Fruit fly (Drosophila melanogaster): ENCODE data around the gene Dif.

The Dif gene

dm6 chr2L:17427187-17427586 is 5.8 kb downstream of the Dif start (continued):
- TF ChIP-seq topi (GFP tag; optimal IDR thresholded peaks at IDR 0.05), result no peak
- no peak for TF ChIP-seq Eip93F (GFP tag; optimal IDR thresholded peaks at IDR 0.05)
- TF ChIP-seq eg (GFP tag; IDR thresholded peaks at IDR 0.05), result peak; percentile 24; the same call in 1 of the 3 replicates
- peak; percentile 15 for TF ChIP-seq CG31627 (GFP tag; optimal IDR thresholded peaks at IDR 0.05)
- 0 out of 3 replicates have a peak, but pooled peaks have one; percentile 33 for TF ChIP-seq CG6163 (GFP tag; IDR thresholded peaks at IDR 0.05)
- no peak for TF ChIP-seq acj6 (GFP tag; optimal IDR thresholded peaks at IDR 0.05)
- TF ChIP-seq CG7368 (GFP tag; optimal IDR thresholded peaks at IDR 0.05), result no peak
- TF ChIP-seq fkh (GFP tag; optimal IDR thresholded peaks at IDR 0.05), result no peak
- TF ChIP-seq spab (GFP tag; optimal IDR thresholded peaks at IDR 0.05), result no peak
- no peak for TF ChIP-seq CG11294 (GFP tag; IDR thresholded peaks at IDR 0.05)
- no peak for TF ChIP-seq fd85E (GFP tag; optimal IDR thresholded peaks at IDR 0.05)
- TF ChIP-seq fd59A (GFP tag; optimal IDR thresholded peaks at IDR 0.05), result peak; percentile 12
- TF ChIP-seq CG4318 (GFP tag; optimal IDR thresholded peaks at IDR 0.05), result peak; percentile 52
- no peak for TF ChIP-seq dsx (GFP tag; optimal IDR thresholded peaks at IDR 0.05; ENCODE audit: poor library complexity, severe bottlenecking)
- TF ChIP-seq CG9139 (GFP tag; optimal IDR thresholded peaks at IDR 0.05), result no peak
- peak; percentile 75 for TF ChIP-seq Eip78C (GFP tag)
- peak; percentile 4 for TF ChIP-seq Sox102F (GFP tag; optimal IDR thresholded peaks at IDR 0.05)
- TF ChIP-seq CG10669 (GFP tag; optimal IDR thresholded peaks at IDR 0.05), result peak; percentile 4
- TF ChIP-seq CG11902 (GFP tag; optimal IDR thresholded peaks at IDR 0.05), result no peak
- TF ChIP-seq Met (GFP tag; optimal IDR thresholded peaks at IDR 0.05), result peak; percentile 42
- TF ChIP-seq Smox (GFP tag; optimal IDR thresholded peaks at IDR 0.05), result peak; percentile 10
- peak; percentile 3 for TF ChIP-seq CG1621 (tag; optimal IDR thresholded peaks at IDR 0.05)
- TF ChIP-seq Ets21C (GFP tag; optimal IDR thresholded peaks at IDR 0.05), result no peak
- TF ChIP-seq vri (GFP tag; optimal IDR thresholded peaks at IDR 0.05), result no peak
- peak; percentile 32 for TF ChIP-seq Sox14 (GFP tag; optimal IDR thresholded peaks at IDR 0.05)
- TF ChIP-seq cyc (GFP tag; optimal IDR thresholded peaks at IDR 0.05), result no peak
- TF ChIP-seq CG32006 (GFP tag; optimal IDR thresholded peaks at IDR 0.05), result peak; percentile 76

DNA sequence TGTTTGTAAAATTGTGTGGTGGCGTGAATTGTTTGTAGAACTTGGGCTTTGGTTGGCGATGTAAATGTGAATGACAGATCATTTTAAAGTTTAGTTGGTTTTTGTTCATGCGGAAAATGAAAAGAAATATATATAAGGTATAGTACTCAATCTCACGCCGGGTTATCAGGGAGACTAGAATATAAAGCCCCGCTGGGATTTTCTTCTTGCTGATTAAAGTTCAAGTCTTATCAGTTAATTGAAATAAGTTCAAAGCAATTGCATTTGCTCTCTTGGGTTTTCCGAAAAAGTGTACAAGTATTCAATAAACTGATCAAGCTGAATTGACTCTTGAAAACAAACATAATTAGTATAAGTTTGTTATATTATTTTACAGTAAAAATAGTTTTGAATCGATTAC is 7.5 kb downstream of the Dif start:
- TF ChIP-seq Lpt (GFP tag; optimal IDR thresholded peaks at IDR 0.05) (no peak), svp (GFP tag) (peak; percentile 92)

DNA sequence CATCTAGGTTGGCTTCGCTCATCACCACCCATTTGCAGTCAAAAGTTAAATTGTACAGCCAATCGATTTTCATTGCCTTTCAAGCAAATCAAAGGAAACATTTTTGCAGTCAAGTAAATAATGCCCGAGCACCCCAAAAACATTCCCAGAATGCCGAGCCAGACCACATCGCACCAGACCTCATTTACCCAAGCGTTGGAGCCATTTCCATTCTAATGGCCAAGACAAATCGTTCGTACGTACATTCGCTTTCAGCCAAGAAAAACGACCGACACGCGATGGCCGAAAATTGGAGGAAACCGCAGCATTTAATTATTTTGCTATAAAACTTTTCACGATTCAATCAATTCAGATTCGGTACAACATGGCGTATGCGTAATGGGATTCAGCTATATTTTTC is 8.0 kb downstream of the Dif start:
- TF ChIP-seq CG11762 (GFP tag; optimal IDR thresholded peaks at IDR 0.05; ENCODE audit: insufficient read depth), result no peak
- no peak for TF ChIP-seq ss (GFP tag; optimal IDR thresholded peaks at IDR 0.05)
- no peak for TF ChIP-seq cyc (GFP tag; optimal IDR thresholded peaks at IDR 0.05)
- no peak for TF ChIP-seq Lpt (GFP tag; optimal IDR thresholded peaks at IDR 0.05)
- TF ChIP-seq Smox (GFP tag; optimal IDR thresholded peaks at IDR 0.05), result no peak
- TF ChIP-seq Gug (GFP tag; IDR thresholded peaks at IDR 0.05), result no peak
- TF ChIP-seq salr (GFP tag; optimal IDR thresholded peaks at IDR 0.05), result no peak
- no peak for TF ChIP-seq Eip75B (GFP tag; optimal IDR thresholded peaks at IDR 0.05)
- TF ChIP-seq Sox14 (GFP tag; optimal IDR thresholded peaks at IDR 0.05), result no peak
- no peak for TF ChIP-seq Sox15 (GFP tag; optimal IDR thresholded peaks at IDR 0.05)
- TF ChIP-seq CG3032 (tag; optimal IDR thresholded peaks at IDR 0.05), result no peak
- TF ChIP-seq CG6808 (GFP tag; optimal IDR thresholded peaks at IDR 0.05), result no peak
- no peak for TF ChIP-seq OdsH (GFP tag; optimal IDR thresholded peaks at IDR 0.05)
- TF ChIP-seq svp (GFP tag), result no peak
- no peak for TF ChIP-seq vri (GFP tag; optimal IDR thresholded peaks at IDR 0.05)
- no peak for TF ChIP-seq fd59A (GFP tag; optimal IDR thresholded peaks at IDR 0.05)
- TF ChIP-seq CG8119 (GFP tag; IDR thresholded peaks at IDR 0.05), result no peak
- no peak for TF ChIP-seq CG34406 (GFP tag; optimal IDR thresholded peaks at IDR 0.05)
- TF ChIP-seq CG16779 (tag; optimal IDR thresholded peaks at IDR 0.05), result no peak
- no peak for TF ChIP-seq CG9139 (GFP tag; optimal IDR thresholded peaks at IDR 0.05)
